Worm (Caenorhabditis elegans): ENCODE measurements around the gene rpb-8.

Gene rpb-8

ce11 chrIII:4962393-4962792 is 44.6 kb upstream of the rpb-8 start, which contains the start of gene vps-22:
vps-22 (minus strand) TSS chrIII:4962493.
- TF ChIP-seq tag-97 (GFP tag; IDR thresholded peaks at IDR 0.05) (no peak), attf-4 (tag; optimal IDR thresholded peaks at IDR 0.05) (no peak), unc-39 (tag; optimal IDR thresholded peaks at IDR 0.05) (no peak), ztf-11 (tag; optimal IDR thresholded peaks at IDR 0.05) (no peak), snpc-4 (tag; optimal IDR thresholded peaks at IDR 0.05) (no peak), pqm-1 (tag; optimal IDR thresholded peaks at IDR 0.05) (no peak), nhr-6 (tag; optimal IDR thresholded peaks at IDR 0.05) (no peak), hlh-30 (tag; optimal IDR thresholded peaks at IDR 0.05; ENCODE audit: insufficient read depth) (no peak), F44E2.7 (GFP tag; IDR thresholded peaks at IDR 0.05) (no peak), nhr-77 (tag; optimal IDR thresholded peaks at IDR 0.05) (no peak), aha-1 (tag) (no peak), ces-1 (GFP tag; optimal IDR thresholded peaks at IDR 0.05) (no peak), lir-3 (tag; optimal IDR thresholded peaks at IDR 0.05) (no peak), duxl-1 (tag; optimal IDR thresholded peaks at IDR 0.05; ENCODE audit: poor library complexity) (no peak), sdz-12 (GFP tag; optimal IDR thresholded peaks at IDR 0.05) (no peak), dmd-6 (GFP tag; IDR thresholded peaks at IDR 0.05) (no peak), madf-5 (GFP tag; IDR thresholded peaks at IDR 0.05) (no peak), Y75B8A.6 (GFP tag; IDR thresholded peaks at IDR 0.05) (no peak), Y5F2A.4 (GFP tag; optimal IDR thresholded peaks at IDR 0.05) (no peak)

ce11 chrIII:4961281-4961680 is 43.5 kb upstream of the rpb-8 start:
- peak; percentile 58 for TF ChIP-seq aha-1 (tag)
- peak; percentile 0 for TF ChIP-seq duxl-1 (tag; optimal IDR thresholded peaks at IDR 0.05; ENCODE audit: poor library complexity)
- TF ChIP-seq ama-1 (optimal IDR thresholded peaks at IDR 0.05) = peak; percentile 18
- TF ChIP-seq F26F4.8 (GFP tag; conservative IDR thresholded peaks at IDR 0.05) = no peak
- TF ChIP-seq Y48G9A.11 (GFP tag; IDR thresholded peaks at IDR 0.05) = 0 out of 2 replicates have a peak, but pooled peaks have one; percentile 18
- TF ChIP-seq unc-62 (GFP tag; optimal IDR thresholded peaks at IDR 0.05 in 1 of 2) = peak in 1 of 2 experiments; percentile 98
- no peak for TF ChIP-seq unc-62 (tag; optimal IDR thresholded peaks at IDR 0.05)
- 0 out of 2 replicates have a peak, but pooled peaks have one; percentile 16 for TF ChIP-seq dmd-8 (GFP tag; IDR thresholded peaks at IDR 0.05)
- TF ChIP-seq hmg-1.1 (GFP tag; IDR thresholded peaks at IDR 0.05) = no peak
- TF ChIP-seq ces-1 (GFP tag; optimal IDR thresholded peaks at IDR 0.05) = no peak
- TF ChIP-seq jun-1 (tag; optimal IDR thresholded peaks at IDR 0.05) = no peak
- TF ChIP-seq nhr-42 (GFP tag; IDR thresholded peaks at IDR 0.05) = no peak

DNA sequence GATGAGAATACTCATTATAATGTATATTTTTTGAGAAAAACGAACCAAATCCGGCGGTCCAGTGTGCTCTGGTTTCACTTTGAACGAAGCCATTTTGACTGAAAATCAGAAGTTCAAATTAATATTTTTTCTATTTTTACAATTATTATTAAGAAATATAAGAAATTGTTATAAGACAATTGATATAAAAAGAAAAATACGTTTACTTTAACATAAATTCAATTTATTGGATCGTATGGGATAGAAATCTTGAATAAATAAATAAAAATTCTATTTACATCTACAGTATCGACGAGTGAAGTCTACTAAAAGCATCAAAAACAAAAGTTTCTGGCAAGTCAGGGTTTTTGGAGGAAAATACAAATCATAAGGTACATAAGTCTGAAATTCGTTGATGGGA is 42.4 kb upstream of the rpb-8 start, which contains the start of gene C27F2.4:
Gene C27F2.4, minus strand, starts transcription at position 101 of the 400 bp plus-strand sequence.
- TF ChIP-seq daf-12 (tag; optimal IDR thresholded peaks at IDR 0.05) (no peak), spr-1 (tag; optimal IDR thresholded peaks at IDR 0.05) (no peak), lin-15B (tag; optimal IDR thresholded peaks at IDR 0.05) (no peak)

- no peak for TF ChIP-seq ztf-11 (tag; optimal IDR thresholded peaks at IDR 0.05)
- TF ChIP-seq nhr-76 (tag; optimal IDR thresholded peaks at IDR 0.05) = no peak
- TF ChIP-seq hlh-30 (tag; optimal IDR thresholded peaks at IDR 0.05; ENCODE audit: insufficient read depth) = no peak
- TF ChIP-seq unc-62 (GFP tag; optimal IDR thresholded peaks at IDR 0.05 in 1 of 2) = peak in 1 of 2 experiments; percentile 25
- no peak for TF ChIP-seq unc-62 (tag; optimal IDR thresholded peaks at IDR 0.05)
- TF ChIP-seq R02D3.7 (tag; optimal IDR thresholded peaks at IDR 0.05) = no peak
These were observed 38.8 kb upstream of the rpb-8 start, which contains the start of gene C26E6.1 for ce11 chrIII:4956566-4956965. C26E6.1 (plus strand) TSS chrIII:4956866.

- no peak for TF ChIP-seq ceh-82 (tag; optimal IDR thresholded peaks at IDR 0.05)
- TF ChIP-seq zip-11 (GFP tag; IDR thresholded peaks at IDR 0.05) = no peak
- TF ChIP-seq F26F4.8 (GFP tag; conservative IDR thresholded peaks at IDR 0.05) = no peak
- no peak for TF ChIP-seq pha-4 (GFP tag; IDR thresholded peaks at IDR 0.05)
- TF ChIP-seq pha-4 (tag; optimal IDR thresholded peaks at IDR 0.05) = no peak
- TF ChIP-seq snpc-1.2 (GFP tag; IDR thresholded peaks at IDR 0.05) = no peak
- no peak for TF ChIP-seq lin-29 (GFP tag; IDR thresholded peaks at IDR 0.05)
- no peak for TF ChIP-seq php-3 (GFP tag; IDR thresholded peaks at IDR 0.05)
- no peak for TF ChIP-seq dve-1 (tag; optimal IDR thresholded peaks at IDR 0.05; ENCODE audit: insufficient read depth)
- TF ChIP-seq unc-130 (GFP tag; optimal IDR thresholded peaks at IDR 0.05) = no peak
- no peak for TF ChIP-seq D1046.2 (GFP tag; IDR thresholded peaks at IDR 0.05)
- TF ChIP-seq dpl-1 (GFP tag; optimal IDR thresholded peaks at IDR 0.05) = no peak
- TF ChIP-seq lin-13 (GFP tag; optimal IDR thresholded peaks at IDR 0.05) = no peak
- no peak for TF ChIP-seq ceh-28 (tag; optimal IDR thresholded peaks at IDR 0.05)
These were observed 35.2 kb upstream of the rpb-8 start for ce11 chrIII:4952970-4953369.

Measured in whole organism, L4 larva.